Comparison of ENCODE assay signal across 1 fruit fly cellular context in the genomic region with DNA sequence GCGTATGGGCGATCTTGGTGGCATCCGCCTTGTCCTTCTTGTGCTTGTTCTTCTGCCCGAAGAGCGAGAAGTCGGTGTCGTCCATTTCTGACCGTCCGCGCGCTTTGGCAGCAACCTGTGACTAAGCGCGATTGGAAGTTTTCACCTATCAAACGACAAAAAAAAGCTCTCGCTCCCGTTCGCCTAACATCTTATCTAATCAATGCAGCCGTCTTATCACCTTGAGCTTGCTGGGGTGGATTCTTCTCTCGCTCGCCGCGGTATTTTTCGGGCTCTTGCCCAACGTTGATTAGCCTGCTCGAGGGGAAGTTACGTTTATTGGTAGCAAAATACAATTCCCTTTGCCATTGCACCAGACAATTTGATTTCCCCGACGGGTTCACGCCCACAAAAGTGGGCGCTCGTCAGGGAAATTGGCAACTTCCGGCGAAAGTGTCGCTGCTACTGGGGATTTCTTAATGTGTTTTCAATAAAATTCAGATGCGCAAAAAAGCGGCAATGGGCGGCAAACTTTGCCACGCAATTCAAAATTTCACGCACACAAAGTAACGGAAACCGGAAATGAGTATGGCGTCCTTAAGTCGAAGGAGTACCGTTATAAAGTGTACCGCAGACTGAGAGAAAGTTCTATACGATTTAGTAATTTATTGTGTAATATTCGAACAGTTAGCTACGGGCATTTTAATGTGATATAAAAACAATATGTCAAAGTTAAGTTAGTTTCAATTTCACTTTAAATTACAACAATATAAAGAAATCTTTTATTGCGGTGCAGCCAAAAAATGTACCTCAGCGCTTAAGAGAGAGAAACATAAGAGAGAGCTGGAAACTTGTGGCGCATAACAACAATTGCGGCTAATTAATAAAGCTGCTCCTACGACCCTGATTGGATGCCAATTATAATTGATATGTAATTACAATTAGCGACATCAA.
A peak's percentile ranks its signal among the peaks of the same experiment; 100 is the strongest.
TF ChIP-seq lines count a peak whose summit lies in the region.

Gene Decay, minus strand, starts transcription at position 132 of the 933 bp plus-strand sequence.

TF ChIP-seq in whole organism, embryonic, 481 proteins besides CTCF, POLR2A, EP300 and RAD21 (continued from another document and continues in another):
- TF ChIP-seq Spps (tag; optimal IDR thresholded peaks at IDR 0.05; lab: Kevin White, UChicago) (no peak), CG16779 (GFP tag; IDR thresholded peaks at IDR 0.05; lab: Robert Waterston, UW) (no peak), YL-1 (GFP tag; optimal IDR thresholded peaks at IDR 0.05; lab: Kevin White, UChicago) (no peak), dmrt99B (tag; optimal IDR thresholded peaks at IDR 0.05; lab: Kevin White, UChicago) (peak; percentile 14), CG1603 (tag; optimal IDR thresholded peaks at IDR 0.05; lab: Kevin White, UChicago) (peak; percentile 13), cas (GFP tag; IDR thresholded peaks at IDR 0.05; lab: Robert Waterston, UW) (no peak), Abd-B (GFP tag; optimal IDR thresholded peaks at IDR 0.05; lab: Kevin White, UChicago) (no peak), CkIIα-i1 (GFP tag; IDR thresholded peaks at IDR 0.05; lab: Robert Waterston, UW) (no peak), CG4617 (GFP tag; optimal IDR thresholded peaks at IDR 0.05; lab: Kevin White, UChicago; ENCODE audit: borderline replicate concordance) (no peak), Mrtf (GFP tag; IDR thresholded peaks at IDR 0.05; lab: Robert Waterston, UW) (no peak), Opbp (GFP tag; IDR thresholded peaks at IDR 0.05; lab: Robert Waterston, UW; ENCODE audit: partially characterized antibody) (no peak), CG12236 (GFP tag; optimal IDR thresholded peaks at IDR 0.05; lab: Kevin White, UChicago) (no peak), CG10979 (tag; optimal IDR thresholded peaks at IDR 0.05; lab: Kevin White, UChicago) (peak; percentile 10), CG6854 (GFP tag; optimal IDR thresholded peaks at IDR 0.05; lab: Kevin White, UChicago) (no peak), hbn (GFP tag; IDR thresholded peaks at IDR 0.05; lab: Robert Waterston, UW; ENCODE audit: partially characterized antibody) (no peak), CG11085 (GFP tag; IDR thresholded peaks at IDR 0.05; lab: Robert Waterston, UW) (no peak), CG10209 (GFP tag; optimal IDR thresholded peaks at IDR 0.05; lab: Kevin White, UChicago) (no peak), CG13123 (GFP tag; optimal IDR thresholded peaks at IDR 0.05; lab: Kevin White, UChicago) (no peak), CG12155 (GFP tag; optimal IDR thresholded peaks at IDR 0.05; lab: Kevin White, UChicago) (no peak), emc (GFP tag; optimal IDR thresholded peaks at IDR 0.05; lab: Kevin White, UChicago) (no peak), CG17361 (GFP tag; IDR thresholded peaks at IDR 0.05; lab: Robert Waterston, UW) (no peak), Hmx (GFP tag; optimal IDR thresholded peaks at IDR 0.05; lab: Kevin White, UChicago) (no peak), Dbx (GFP tag; IDR thresholded peaks at IDR 0.05; lab: Robert Waterston, UW) (no peak), CG12769 (tag; optimal IDR thresholded peaks at IDR 0.05; lab: Kevin White, UChicago) (no peak), CG15696 (tag; optimal IDR thresholded peaks at IDR 0.05; lab: Kevin White, UChicago) (no peak), CG11247 (GFP tag; IDR thresholded peaks at IDR 0.05; lab: Robert Waterston, UW) (no peak), Jarid2 (GFP tag; optimal IDR thresholded peaks at IDR 0.05; lab: Kevin White, UChicago) (peak; percentile 9), dmrt11E (tag; optimal IDR thresholded peaks at IDR 0.05; lab: Kevin White, UChicago) (no peak), Fer1 (GFP tag; optimal IDR thresholded peaks at IDR 0.05; lab: Kevin White, UChicago) (no peak), CG6765 (GFP tag; optimal IDR thresholded peaks at IDR 0.05; lab: Kevin White, UChicago) (no peak), Hr39 (optimal IDR thresholded peaks at IDR 0.05; lab: Kevin White, UChicago) (no peak), maf-S (GFP tag; optimal IDR thresholded peaks at IDR 0.05; lab: Kevin White, UChicago) (no peak), CG10147 (GFP tag; optimal IDR thresholded peaks at IDR 0.05; lab: Kevin White, UChicago) (no peak), exex (tag; optimal IDR thresholded peaks at IDR 0.05; lab: Kevin White, UChicago) (no peak), CG18599 (GFP tag; optimal IDR thresholded peaks at IDR 0.05; lab: Kevin White, UChicago) (no peak), Max (GFP tag; optimal IDR thresholded peaks at IDR 0.05; lab: Kevin White, UChicago) (no peak), Dp (GFP tag; optimal IDR thresholded peaks at IDR 0.05; lab: Kevin White, UChicago) (no peak), Deaf1 (tag; optimal IDR thresholded peaks at IDR 0.05; lab: Kevin White, UChicago) (no peak), Vsx1 (GFP tag; optimal IDR thresholded peaks at IDR 0.05; lab: Kevin White, UChicago) (peak; percentile 89), Blimp-1 (GFP tag; optimal IDR thresholded peaks at IDR 0.05; lab: Kevin White, UChicago) (peak; percentile 20), ase (GFP tag; IDR thresholded peaks at IDR 0.05; lab: Robert Waterston, UW) (no peak), CG8388 (GFP tag; optimal IDR thresholded peaks at IDR 0.05; lab: Kevin White, UChicago) (peak; percentile 17), H15 (GFP tag; IDR thresholded peaks at IDR 0.05; lab: Robert Waterston, UW) (no peak), CG2116 (GFP tag; optimal IDR thresholded peaks at IDR 0.05; lab: Kevin White, UChicago) (no peak), CG11456 (GFP tag; IDR thresholded peaks at IDR 0.05; lab: Robert Waterston, UW) (no peak), CG4360 (GFP tag; IDR thresholded peaks at IDR 0.05; lab: Robert Waterston, UW) (no peak), MBD-R2 (GFP tag; IDR thresholded peaks at IDR 0.05; lab: Robert Waterston, UW) (no peak), cad (GFP tag; optimal IDR thresholded peaks at IDR 0.05; lab: Kevin White, UChicago) (no peak), phol (tag; optimal IDR thresholded peaks at IDR 0.05; lab: Kevin White, UChicago) (peak; percentile 22), sna (GFP tag; IDR thresholded peaks at IDR 0.05; lab: Robert Waterston, UW; ENCODE audit: partially characterized antibody) (0 out of 2 replicates have a peak, but pooled peaks have one; percentile 22), jumu (GFP tag; optimal IDR thresholded peaks at IDR 0.05; lab: Kevin White, UChicago) (no peak), chinmo (GFP tag; IDR thresholded peaks at IDR 0.05; lab: Robert Waterston, UW; ENCODE audit: partially characterized antibody) (peak; percentile 73; the same call in 1 of the 4 replicates), CG17568 (GFP tag; optimal IDR thresholded peaks at IDR 0.05; lab: Kevin White, UChicago) (no peak), CG31441 (GFP tag; IDR thresholded peaks at IDR 0.05; lab: Robert Waterston, UW) (no peak), bowl (GFP tag; IDR thresholded peaks at IDR 0.05; lab: Robert Waterston, UW) (no peak), Neu2 (GFP tag; optimal IDR thresholded peaks at IDR 0.05; lab: Kevin White, UChicago; ENCODE audit: borderline replicate concordance) (no peak), CG7357 (GFP tag; IDR thresholded peaks at IDR 0.05; lab: Robert Waterston, UW) (no peak), sens (GFP tag; lab: Kevin White, UChicago) (peak; percentile 89), grau (tag; optimal IDR thresholded peaks at IDR 0.05; lab: Kevin White, UChicago) (no peak), CG30020 (tag; optimal IDR thresholded peaks at IDR 0.05; lab: Kevin White, UChicago) (no peak), CG18476 (GFP tag; optimal IDR thresholded peaks at IDR 0.05; lab: Kevin White, UChicago) (no peak), D19A (tag; optimal IDR thresholded peaks at IDR 0.05; lab: Kevin White, UChicago) (no peak), tio (GFP tag; optimal IDR thresholded peaks at IDR 0.05; lab: Kevin White, UChicago) (no peak), bsh (GFP tag; optimal IDR thresholded peaks at IDR 0.05; lab: Kevin White, UChicago) (peak in 1 of 2 experiments; percentile 13), trh (GFP tag; optimal IDR thresholded peaks at IDR 0.05; lab: Kevin White, UChicago) (no peak), CG15073 (GFP tag; optimal IDR thresholded peaks at IDR 0.05; lab: Kevin White, UChicago) (no peak), Adf1 (GFP tag; IDR thresholded peaks at IDR 0.05; lab: Robert Waterston, UW) (no peak), CG9932 (GFP tag; IDR thresholded peaks at IDR 0.05; lab: Robert Waterston, UW) (no peak), schlank (tag; optimal IDR thresholded peaks at IDR 0.05; lab: Kevin White, UChicago) (no peak), inv (GFP tag; IDR thresholded peaks at IDR 0.05; lab: Robert Waterston, UW; ENCODE audit: partially characterized antibody) (no peak), CG6689 (GFP tag; IDR thresholded peaks at IDR 0.05; lab: Robert Waterston, UW) (0 out of 2 replicates have a peak, but pooled peaks have one; percentile 6), Dad (GFP tag; optimal IDR thresholded peaks at IDR 0.05; lab: Kevin White, UChicago) (no peak), CG31365 (tag; optimal IDR thresholded peaks at IDR 0.05; lab: Kevin White, UChicago) (no peak), tgo (GFP tag; IDR thresholded peaks at IDR 0.05; lab: Robert Waterston, UW) (no peak), Pdp1 (GFP tag; optimal IDR thresholded peaks at IDR 0.05; lab: Kevin White, UChicago) (no peak), CG12391 (tag; optimal IDR thresholded peaks at IDR 0.05; lab: Kevin White, UChicago) (peak; percentile 28), CG14710 (tag; optimal IDR thresholded peaks at IDR 0.05; lab: Kevin White, UChicago) (no peak), Doc3 (GFP tag; IDR thresholded peaks at IDR 0.05; lab: Robert Waterston, UW; ENCODE audit: partially characterized antibody) (no peak), fd64A (GFP tag; optimal IDR thresholded peaks at IDR 0.05; lab: Kevin White, UChicago) (no peak), CG11504 (tag; optimal IDR thresholded peaks at IDR 0.05; lab: Kevin White, UChicago) (peak; percentile 16), ATbp (GFP tag; optimal IDR thresholded peaks at IDR 0.05; lab: Kevin White, UChicago) (no peak), croc (GFP tag; conservative IDR thresholded peaks at IDR 0.05; lab: Robert Waterston, UW) (no peak), Trl (optimal IDR thresholded peaks at IDR 0.05; lab: Kevin White, UChicago) (peak; percentile 13 to 34), Trl (GFP tag; optimal IDR thresholded peaks at IDR 0.05; lab: Kevin White, UChicago) (no peak), org-1 (GFP tag; optimal IDR thresholded peaks at IDR 0.05; lab: Kevin White, UChicago) (no peak), slp2 (GFP tag; optimal IDR thresholded peaks at IDR 0.05; lab: Kevin White, UChicago) (no peak), Rx (GFP tag; IDR thresholded peaks at IDR 0.05; lab: Robert Waterston, UW) (no peak), CG12942 (GFP tag; optimal IDR thresholded peaks at IDR 0.05; lab: Kevin White, UChicago) (no peak), CG5245 (GFP tag; optimal IDR thresholded peaks at IDR 0.05; lab: Kevin White, UChicago) (no peak), nom (GFP tag; optimal IDR thresholded peaks at IDR 0.05; lab: Kevin White, UChicago) (no peak), ci (GFP tag; IDR thresholded peaks at IDR 0.05; lab: Robert Waterston, UW) (peak; percentile 50; the same call in 1 of the 3 replicates), zf30C (GFP tag; optimal IDR thresholded peaks at IDR 0.05; lab: Kevin White, UChicago) (no peak), cg (GFP tag; optimal IDR thresholded peaks at IDR 0.05; lab: Kevin White, UChicago) (no peak), Taf1 (GFP tag; IDR thresholded peaks at IDR 0.05; lab: Robert Waterston, UW) (no peak), CG7786 (GFP tag; optimal IDR thresholded peaks at IDR 0.05; lab: Kevin White, UChicago) (no peak), br (optimal IDR thresholded peaks at IDR 0.05; lab: Kevin White, UChicago) (no peak), wek (GFP tag; optimal IDR thresholded peaks at IDR 0.05; lab: Kevin White, UChicago) (no peak), Atf6 (GFP tag; IDR thresholded peaks at IDR 0.05; lab: Robert Waterston, UW) (peak; percentile 12; the same call in 1 of the 2 replicates), Ets65A (GFP tag; lab: Kevin White, UChicago) (no peak), CG15601 (tag; optimal IDR thresholded peaks at IDR 0.05; lab: Kevin White, UChicago) (no peak), ranshi (GFP tag; IDR thresholded peaks at IDR 0.05; lab: Robert Waterston, UW) (no peak), CG16813 (GFP tag; IDR thresholded peaks at IDR 0.05; lab: Robert Waterston, UW; ENCODE audit: partially characterized antibody) (no peak), CG2678 (tag; optimal IDR thresholded peaks at IDR 0.05; lab: Kevin White, UChicago) (no peak), CG4730 (GFP tag; IDR thresholded peaks at IDR 0.05; lab: Robert Waterston, UW) (no peak), Side (GFP tag; optimal IDR thresholded peaks at IDR 0.05; lab: Kevin White, UChicago) (no peak), luna (GFP tag; optimal IDR thresholded peaks at IDR 0.05; lab: Kevin White, UChicago) (no peak), tap (tag; optimal IDR thresholded peaks at IDR 0.05; lab: Kevin White, UChicago) (no peak), CG3726 (GFP tag; IDR thresholded peaks at IDR 0.05; lab: Robert Waterston, UW) (no peak), Lpt (GFP tag; optimal IDR thresholded peaks at IDR 0.05; lab: Kevin White, UChicago) (no peak), Sox100B (GFP tag; optimal IDR thresholded peaks at IDR 0.05; lab: Kevin White, UChicago) (peak; percentile 27), lab (GFP tag; optimal IDR thresholded peaks at IDR 0.05; lab: Kevin White, UChicago) (no peak), CG18262 (tag; optimal IDR thresholded peaks at IDR 0.05; lab: Kevin White, UChicago) (no peak), B-H2 (GFP tag; optimal IDR thresholded peaks at IDR 0.05; lab: Kevin White, UChicago) (no peak), CG10267 (tag; optimal IDR thresholded peaks at IDR 0.05; lab: Kevin White, UChicago) (no peak), pum (GFP tag; optimal IDR thresholded peaks at IDR 0.05; lab: Kevin White, UChicago) (no peak), nau (GFP tag; optimal IDR thresholded peaks at IDR 0.05; lab: Kevin White, UChicago) (no peak), Stat92E (GFP tag; optimal IDR thresholded peaks at IDR 0.05; lab: Kevin White, UChicago) (no peak), chif (GFP tag; optimal IDR thresholded peaks at IDR 0.05; lab: Kevin White, UChicago) (no peak), CG18011 (GFP tag; optimal IDR thresholded peaks at IDR 0.05; lab: Kevin White, UChicago) (no peak), ash1 (GFP tag; optimal IDR thresholded peaks at IDR 0.05; lab: Kevin White, UChicago) (no peak), kay (GFP tag; optimal IDR thresholded peaks at IDR 0.05; lab: Kevin White, UChicago) (no peak), CG33557 (GFP tag; optimal IDR thresholded peaks at IDR 0.05; lab: Kevin White, UChicago) (no peak), Med (GFP tag; lab: Kevin White, UChicago) (peak; percentile 75), ro (GFP tag; IDR thresholded peaks at IDR 0.05; lab: Robert Waterston, UW) (no peak), Sox102F (GFP tag; optimal IDR thresholded peaks at IDR 0.05; lab: Kevin White, UChicago) (peak; percentile 30), NFAT (GFP tag; IDR thresholded peaks at IDR 0.05; lab: Robert Waterston, UW) (no peak)
